Worm (Caenorhabditis elegans): ENCODE measurements around the gene hacl-1.

hacl-1 gene

DNA sequence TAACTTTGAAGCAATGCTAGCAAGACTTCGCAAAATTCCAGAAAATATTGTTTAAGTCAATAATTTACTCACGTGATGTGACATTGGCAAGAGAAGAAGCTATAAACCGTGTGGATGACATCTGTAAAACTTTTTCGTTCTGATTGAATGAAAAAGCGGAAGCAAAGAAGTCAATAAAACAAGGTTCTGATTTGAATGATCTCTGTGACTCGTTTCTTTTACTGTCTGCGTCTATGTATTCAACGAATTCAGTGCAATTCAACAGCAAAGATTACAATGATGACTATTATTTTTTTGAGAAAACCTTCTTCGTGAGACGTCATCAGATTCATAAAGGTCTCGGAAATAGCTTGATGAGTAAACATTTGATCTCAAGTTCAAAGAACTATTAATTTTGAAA lies at the start of gene hacl-1:
Gene hacl-1, minus strand, starts transcription at position 121 of the 400 bp plus-strand sequence.
- peak; percentile 4 for TF ChIP-seq jun-1 (tag; optimal IDR thresholded peaks at IDR 0.05)
- TF ChIP-seq ceh-28 (tag; optimal IDR thresholded peaks at IDR 0.05), result peak; percentile 9
- no peak for TF ChIP-seq nhr-11 (tag; optimal IDR thresholded peaks at IDR 0.05)
- TF ChIP-seq lsy-12 (tag; optimal IDR thresholded peaks at IDR 0.05), result peak; percentile 7
- TF ChIP-seq snpc-4 (tag; optimal IDR thresholded peaks at IDR 0.05), result no peak
- TF ChIP-seq sea-2 (GFP tag; optimal IDR thresholded peaks at IDR 0.05), result no peak
- no peak for TF ChIP-seq hmg-11 (tag; optimal IDR thresholded peaks at IDR 0.05)
- no peak for TF ChIP-seq mml-1 (tag; optimal IDR thresholded peaks at IDR 0.05)
- no peak for TF ChIP-seq mdl-1 (tag; optimal IDR thresholded peaks at IDR 0.05)
- TF ChIP-seq lin-15B (tag; optimal IDR thresholded peaks at IDR 0.05), result no peak
- TF ChIP-seq pha-4 (tag; optimal IDR thresholded peaks at IDR 0.05), result no peak
- TF ChIP-seq nhr-76 (tag; optimal IDR thresholded peaks at IDR 0.05), result no peak
- TF ChIP-seq unc-39 (tag; optimal IDR thresholded peaks at IDR 0.05), result no peak
- TF ChIP-seq nhr-12 (tag; optimal IDR thresholded peaks at IDR 0.05), result no peak
- TF ChIP-seq nhr-77 (tag; optimal IDR thresholded peaks at IDR 0.05), result no peak
- TF ChIP-seq elt-3 (tag; optimal IDR thresholded peaks at IDR 0.05), result no peak
- peak; percentile 38 for TF ChIP-seq nhr-23 (tag; optimal IDR thresholded peaks at IDR 0.05)
- peak; percentile 62 for TF ChIP-seq pqm-1 (tag; optimal IDR thresholded peaks at IDR 0.05)
- TF ChIP-seq nfya-1 (tag; optimal IDR thresholded peaks at IDR 0.05; ENCODE audit: insufficient read depth), result peak; percentile 1
- TF ChIP-seq unc-62 (GFP tag; optimal IDR thresholded peaks at IDR 0.05), result no peak
- TF ChIP-seq nhr-25 (tag; optimal IDR thresholded peaks at IDR 0.05), result peak; percentile 87
- no peak for TF ChIP-seq nhr-28 (tag; optimal IDR thresholded peaks at IDR 0.05)
- no peak for TF ChIP-seq eor-1 (tag; optimal IDR thresholded peaks at IDR 0.05)
- no peak for TF ChIP-seq fos-1 (tag; optimal IDR thresholded peaks at IDR 0.05)
- no peak for TF ChIP-seq zag-1 (tag; optimal IDR thresholded peaks at IDR 0.05)
- TF ChIP-seq fkh-2 (tag; optimal IDR thresholded peaks at IDR 0.05), result no peak

DNA sequence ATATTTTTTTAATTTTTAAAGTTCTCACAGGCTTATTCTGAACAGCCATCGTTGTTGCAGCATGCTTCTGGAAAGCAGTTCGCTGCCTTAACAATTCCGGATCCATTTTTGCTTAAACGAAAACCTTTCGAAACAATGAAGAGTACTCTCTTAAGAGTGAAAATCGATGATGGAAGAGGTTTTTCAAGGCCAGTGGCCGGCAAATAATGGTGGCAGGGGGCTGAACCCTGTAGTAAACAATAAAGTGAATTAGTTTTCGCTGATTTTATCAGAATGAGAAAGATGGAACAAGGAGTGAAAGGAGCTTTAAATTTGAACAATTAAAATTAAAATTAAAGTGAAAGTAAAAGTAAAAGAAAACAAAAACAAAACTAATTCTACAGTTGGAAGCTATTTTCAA lies 49.6 kb upstream of the hacl-1 start, which contains the start of gene gtf-2E2:
Gene gtf-2E2, minus strand, starts transcription at position 111 of the 400 bp plus-strand sequence.
- TF ChIP-seq nhr-43 (tag; optimal IDR thresholded peaks at IDR 0.05; ENCODE audit: poor library complexity, severe bottlenecking), result no peak
- no peak for TF ChIP-seq nhr-12 (tag; optimal IDR thresholded peaks at IDR 0.05)
- no peak for TF ChIP-seq pqm-1 (tag; optimal IDR thresholded peaks at IDR 0.05)
- no peak for TF ChIP-seq nhr-77 (tag; optimal IDR thresholded peaks at IDR 0.05)
- no peak for TF ChIP-seq ceh-9 (tag; optimal IDR thresholded peaks at IDR 0.05)
- no peak for TF ChIP-seq fkh-10 (GFP tag; optimal IDR thresholded peaks at IDR 0.05)
- no peak for TF ChIP-seq zag-1 (tag; optimal IDR thresholded peaks at IDR 0.05)
- TF ChIP-seq mml-1 (tag; optimal IDR thresholded peaks at IDR 0.05), result no peak
- TF ChIP-seq hmg-11 (tag; optimal IDR thresholded peaks at IDR 0.05), result peak; percentile 42
- TF ChIP-seq jun-1 (tag; optimal IDR thresholded peaks at IDR 0.05), result no peak
- TF ChIP-seq lsy-12 (tag; optimal IDR thresholded peaks at IDR 0.05), result no peak
- no peak for TF ChIP-seq nhr-237 (tag; optimal IDR thresholded peaks at IDR 0.05)
- no peak for TF ChIP-seq aly-2 (tag; optimal IDR thresholded peaks at IDR 0.05)
- no peak for TF ChIP-seq tbx-2 (tag; optimal IDR thresholded peaks at IDR 0.05)
- no peak for TF ChIP-seq ceh-16 (tag; optimal IDR thresholded peaks at IDR 0.05)
- no peak for TF ChIP-seq ZK546.5 (tag; optimal IDR thresholded peaks at IDR 0.05)
- TF ChIP-seq nhr-23 (tag; optimal IDR thresholded peaks at IDR 0.05), result no peak
- peak; percentile 56 for TF ChIP-seq snpc-4 (tag; optimal IDR thresholded peaks at IDR 0.05)
- peak; percentile 37 for TF ChIP-seq pha-4 (tag; optimal IDR thresholded peaks at IDR 0.05)
- TF ChIP-seq nhr-67 (tag; optimal IDR thresholded peaks at IDR 0.05), result no peak
- TF ChIP-seq lin-15B (tag; optimal IDR thresholded peaks at IDR 0.05), result peak; percentile 31
- no peak for TF ChIP-seq nhr-11 (tag; optimal IDR thresholded peaks at IDR 0.05)
- no peak for TF ChIP-seq unc-39 (tag; optimal IDR thresholded peaks at IDR 0.05)
- TF ChIP-seq lin-39 (tag; optimal IDR thresholded peaks at IDR 0.05), result peak; percentile 55
- no peak for TF ChIP-seq ztf-11 (tag; optimal IDR thresholded peaks at IDR 0.05)
- no peak for TF ChIP-seq fkh-2 (tag; optimal IDR thresholded peaks at IDR 0.05)
- TF ChIP-seq nfya-1 (tag; optimal IDR thresholded peaks at IDR 0.05; ENCODE audit: insufficient read depth), result peak; percentile 44
- no peak for TF ChIP-seq ama-1 (optimal IDR thresholded peaks at IDR 0.05)
- no peak for TF ChIP-seq elt-2 (tag; optimal IDR thresholded peaks at IDR 0.05)
- TF ChIP-seq elt-1 (tag; optimal IDR thresholded peaks at IDR 0.05), result peak; percentile 17
- TF ChIP-seq egl-27 (tag; optimal IDR thresholded peaks at IDR 0.05), result no peak
- TF ChIP-seq eor-1 (tag; optimal IDR thresholded peaks at IDR 0.05), result no peak
- no peak for TF ChIP-seq fos-1 (tag; optimal IDR thresholded peaks at IDR 0.05)
- TF ChIP-seq mdl-1 (tag; optimal IDR thresholded peaks at IDR 0.05), result no peak
- TF ChIP-seq ztf-4 (tag; optimal IDR thresholded peaks at IDR 0.05), result no peak
- no peak for TF ChIP-seq egl-5 (tag; optimal IDR thresholded peaks at IDR 0.05)
- no peak for TF ChIP-seq skn-1 (tag; optimal IDR thresholded peaks at IDR 0.05)
- TF ChIP-seq ceh-28 (tag; optimal IDR thresholded peaks at IDR 0.05), result peak; percentile 34
- no peak for TF ChIP-seq daf-12 (tag; optimal IDR thresholded peaks at IDR 0.05)
- no peak for TF ChIP-seq sea-2 (GFP tag; optimal IDR thresholded peaks at IDR 0.05)
- peak; percentile 10 for TF ChIP-seq nhr-25 (tag; optimal IDR thresholded peaks at IDR 0.05)

All from whole organism, L3 larva.